Worm (Caenorhabditis elegans): ENCODE data around the gene nuaf-1.

The nuaf-1 gene

DNA sequence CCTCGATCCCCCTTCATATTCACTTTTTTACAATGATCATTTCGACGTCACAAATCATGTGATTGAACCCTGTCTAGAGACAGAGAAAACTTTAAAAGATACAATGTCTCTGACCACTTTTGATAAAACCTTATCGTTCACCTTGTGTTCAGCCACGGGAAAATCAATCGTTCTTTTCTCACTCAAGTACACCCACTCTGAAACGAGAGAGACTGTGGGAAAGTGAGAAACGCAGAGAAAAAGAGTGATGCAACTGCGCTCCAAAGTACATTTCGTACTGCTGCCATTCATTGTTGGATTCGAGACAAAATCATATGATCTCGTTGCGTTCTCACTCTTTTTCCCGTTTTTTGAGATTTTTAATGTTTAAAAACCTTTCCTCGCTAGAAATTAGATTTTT lies 3.2 kb downstream of the nuaf-1 start (continued):
- peak; percentile 47 for TF ChIP-seq lin-15B (tag; optimal IDR thresholded peaks at IDR 0.05)
- no peak for TF ChIP-seq fos-1 (tag; optimal IDR thresholded peaks at IDR 0.05)
- peak in 1 of 2 experiments; percentile 33 for TF ChIP-seq daf-16 (GFP tag; optimal IDR thresholded peaks at IDR 0.05)
- peak; percentile 69 for TF ChIP-seq daf-16 (tag; optimal IDR thresholded peaks at IDR 0.05)
- no peak for TF ChIP-seq ces-1 (GFP tag; optimal IDR thresholded peaks at IDR 0.05)
- peak; percentile 93 for TF ChIP-seq nhr-48 (tag; optimal IDR thresholded peaks at IDR 0.05)
- no peak for TF ChIP-seq zip-11 (GFP tag; IDR thresholded peaks at IDR 0.05)
- peak; percentile 58; the same call in 1 of the 2 replicates for TF ChIP-seq tra-1 (GFP tag; IDR thresholded peaks at IDR 0.05)
- no peak for TF ChIP-seq ceh-82 (tag; optimal IDR thresholded peaks at IDR 0.05)
- no peak for TF ChIP-seq daf-8 (GFP tag; IDR thresholded peaks at IDR 0.05)
- no peak for TF ChIP-seq ceh-32 (tag; optimal IDR thresholded peaks at IDR 0.05; ENCODE audit: poor library complexity)
- no peak for TF ChIP-seq zfp-2 (tag; optimal IDR thresholded peaks at IDR 0.05)
- peak; percentile 89 for TF ChIP-seq nhr-77 (tag; optimal IDR thresholded peaks at IDR 0.05)

DNA sequence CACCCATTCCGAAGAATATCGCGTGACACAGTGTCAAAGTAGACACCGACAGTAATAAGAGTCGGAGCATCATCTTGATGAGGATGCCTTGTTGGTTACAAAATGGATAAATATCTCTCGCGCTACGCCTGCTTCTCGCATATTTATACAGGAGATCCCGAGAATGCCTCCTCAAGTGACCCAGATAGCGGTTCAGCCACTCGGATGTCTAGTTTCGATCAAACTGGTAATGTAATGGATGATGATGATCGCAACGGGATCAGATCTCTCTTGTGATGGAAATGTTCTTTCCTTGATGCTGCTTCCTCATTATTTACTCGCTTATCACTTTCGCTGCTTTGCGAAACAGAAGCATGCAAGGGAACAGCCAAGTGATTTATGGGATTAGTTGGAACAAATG lies 4.6 kb downstream of the nuaf-1 start, which contains the start of gene grl-17:
TSS of gene grl-17 (minus strand) at position 101 of the 400 bp plus-strand sequence.
- TF ChIP-seq dmd-6 (GFP tag; IDR thresholded peaks at IDR 0.05), result no peak
- peak in 1 of 2 experiments; percentile 87 for TF ChIP-seq unc-62 (GFP tag; optimal IDR thresholded peaks at IDR 0.05 in 1 of 2)
- TF ChIP-seq unc-62 (tag; optimal IDR thresholded peaks at IDR 0.05), result no peak

DNA sequence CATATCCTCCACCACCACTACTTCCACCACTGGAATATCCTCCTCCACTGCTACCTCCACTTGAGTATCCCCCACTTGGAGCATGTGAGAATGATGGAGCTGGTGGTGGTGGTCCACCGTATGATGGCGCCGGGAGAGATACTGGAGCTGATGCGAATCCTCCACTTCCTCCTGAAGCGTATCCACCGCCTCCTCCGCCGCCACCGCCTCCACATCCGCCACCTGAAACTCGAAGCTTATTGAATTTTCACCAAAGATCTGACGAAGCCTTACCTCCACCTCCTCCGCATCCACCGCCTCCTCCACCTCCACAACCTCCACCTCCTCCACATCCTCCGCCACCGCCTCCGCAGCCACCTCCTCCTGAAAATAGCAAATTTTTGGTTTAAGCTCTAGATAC lies 5.7 kb downstream of the nuaf-1 start:
- TF ChIP-seq set-16 (GFP tag; IDR thresholded peaks at IDR 0.05) (peak; percentile 90), dmd-9 (GFP tag; IDR thresholded peaks at IDR 0.05) (no peak)

DNA sequence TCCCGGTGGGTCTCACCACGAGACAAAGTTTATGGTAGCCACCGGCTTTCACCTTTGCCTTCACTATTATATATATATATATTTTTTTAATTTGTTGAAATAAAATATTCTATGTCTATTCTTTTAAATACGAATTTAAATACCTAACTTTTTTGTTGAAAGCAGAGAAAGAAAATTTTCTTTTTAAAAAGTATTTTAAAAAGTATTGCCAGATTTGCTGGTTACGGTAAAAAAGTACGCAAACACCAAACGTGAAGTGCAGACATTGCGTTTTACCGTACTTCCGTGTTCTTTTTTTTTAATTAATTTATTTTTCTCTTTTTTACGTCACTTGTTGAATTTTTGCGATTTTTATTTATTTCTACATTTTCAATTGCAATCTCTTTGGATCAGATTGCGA lies 8.5 kb downstream of the nuaf-1 start, which contains the start of gene C56A3.8:
TSS of gene C56A3.8 (plus strand) at position 301 of the 400 bp plus-strand sequence.
- no peak for TF ChIP-seq Y48G9A.11 (GFP tag; IDR thresholded peaks at IDR 0.05)
- no peak for TF ChIP-seq lin-1 (GFP tag; IDR thresholded peaks at IDR 0.05)
- TF ChIP-seq unc-130 (GFP tag; optimal IDR thresholded peaks at IDR 0.05), result peak; percentile 19

DNA sequence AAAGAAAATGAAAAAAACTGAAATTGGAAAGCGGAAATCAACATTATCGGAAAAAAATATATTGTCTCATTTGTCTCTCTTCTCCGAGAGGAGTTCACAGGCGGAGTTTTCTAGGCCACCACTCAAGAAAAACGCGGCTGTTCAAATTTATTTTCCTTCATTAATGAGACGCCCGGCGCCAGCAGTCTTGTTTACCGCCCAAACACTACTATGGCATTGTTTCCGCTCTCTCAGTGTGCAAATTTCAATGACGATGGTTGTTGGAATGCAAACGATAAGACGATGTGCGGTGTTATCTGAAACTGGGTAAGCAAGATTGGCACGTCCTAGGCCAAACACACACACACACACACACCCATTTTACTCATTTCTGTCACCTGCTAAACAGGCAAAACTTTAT lies 11.7 kb downstream of the nuaf-1 start, which contains the start of gene cav-2:
TSS of gene cav-2 (plus strand) at position 359 of the 400 bp plus-strand sequence.
- TF ChIP-seq hlh-11 (tag; optimal IDR thresholded peaks at IDR 0.05), result peak; percentile 84
- no peak for TF ChIP-seq F44E2.7 (GFP tag; IDR thresholded peaks at IDR 0.05)
- TF ChIP-seq ztf-7 (tag; optimal IDR thresholded peaks at IDR 0.05), result peak; percentile 56
- peak; percentile 63 for TF ChIP-seq nhr-102 (tag; optimal IDR thresholded peaks at IDR 0.05)
- no peak for TF ChIP-seq egl-43 (GFP tag; IDR thresholded peaks at IDR 0.05)
- TF ChIP-seq F26F4.8 (GFP tag; conservative IDR thresholded peaks at IDR 0.05), result no peak
- no peak for TF ChIP-seq skn-1 (tag; optimal IDR thresholded peaks at IDR 0.05)
- TF ChIP-seq F49E8.2 (tag; optimal IDR thresholded peaks at IDR 0.05; ENCODE audit: borderline replicate concordance), result no peak
- peak; percentile 64 for TF ChIP-seq hmg-1.1 (GFP tag; IDR thresholded peaks at IDR 0.05)
- TF ChIP-seq Y75B8A.6 (GFP tag; IDR thresholded peaks at IDR 0.05), result no peak
- TF ChIP-seq rbr-2 (tag; optimal IDR thresholded peaks at IDR 0.05), result peak; percentile 61
- TF ChIP-seq nhr-48 (tag; optimal IDR thresholded peaks at IDR 0.05), result peak; percentile 63
- TF ChIP-seq ztf-11 (tag; optimal IDR thresholded peaks at IDR 0.05), result no peak
- no peak for TF ChIP-seq daf-8 (GFP tag; IDR thresholded peaks at IDR 0.05)
- TF ChIP-seq ceh-44 (GFP tag; IDR thresholded peaks at IDR 0.05), result 0 out of 2 replicates have a peak, but pooled peaks have one; percentile 46
- peak; percentile 40 for TF ChIP-seq nhr-77 (tag; optimal IDR thresholded peaks at IDR 0.05)
- TF ChIP-seq gei-8 (GFP tag; optimal IDR thresholded peaks at IDR 0.05), result peak; percentile 70
- TF ChIP-seq F10B5.3 (tag; optimal IDR thresholded peaks at IDR 0.05), result no peak
- no peak for TF ChIP-seq nhr-42 (GFP tag; IDR thresholded peaks at IDR 0.05)
- no peak for TF ChIP-seq ctbp-1 (GFP tag; IDR thresholded peaks at IDR 0.05)
- TF ChIP-seq aha-1 (tag), result peak; percentile 98
- TF ChIP-seq hif-1 (tag; optimal IDR thresholded peaks at IDR 0.05), result peak in 1 of 2 experiments; percentile 89
- TF ChIP-seq madf-9 (GFP tag; conservative IDR thresholded peaks at IDR 0.05), result peak; percentile 76
- TF ChIP-seq nhr-11 (tag; optimal IDR thresholded peaks at IDR 0.05), result no peak
- no peak for TF ChIP-seq unc-39 (tag; optimal IDR thresholded peaks at IDR 0.05)
- no peak for TF ChIP-seq Y105C5A.15 (GFP tag; IDR thresholded peaks at IDR 0.05)
- peak; percentile 70 for TF ChIP-seq pha-4 (GFP tag; IDR thresholded peaks at IDR 0.05)
- TF ChIP-seq pha-4 (tag; optimal IDR thresholded peaks at IDR 0.05), result peak; percentile 40

Measured in whole organism, L4 larva.